Fruit fly (Drosophila melanogaster) whole organism, embryonic: ENCODE data around the gene CG6325.

Experiments used
- CG10209 ChIP-seq: fragments of 200-800 bp; sonication (Bioruptor generic); optimal IDR thresholded peaks from 3 replicates; lab custom pipeline; 2017; ENCODE audit warnings: missing biosample characterization, mild to moderate bottlenecking, missing genetic modification characterization, missing genetic modification reagents
- CG10267 ChIP-seq: fragments of 200-800 bp; sonication (Bioruptor generic); optimal IDR thresholded peaks from 2 replicates; lab custom pipeline; 2018; ENCODE audit warnings: missing biosample characterization, mild to moderate bottlenecking, missing genetic modification characterization, moderate library complexity
- CG10274 ChIP-seq: fragments of 200-800 bp; sonication (Bioruptor generic); optimal IDR thresholded peaks from 3 replicates; lab custom pipeline; 2017; ENCODE audit warnings: missing biosample characterization, mild to moderate bottlenecking, missing genetic modification characterization
- CG10654 ChIP-seq: fragments of 200-800 bp; sonication (Bioruptor generic); optimal IDR thresholded peaks from 2 replicates; lab custom pipeline; 2016; ENCODE audit warnings: missing biosample characterization, missing genetic modification characterization
- CG11504 ChIP-seq: fragments of 200-800 bp; sonication (Bioruptor generic); optimal IDR thresholded peaks from 3 replicates; lab custom pipeline; 2019; ENCODE audit warnings: missing biosample characterization, mild to moderate bottlenecking, missing genetic modification characterization, moderate library complexity
- CG13624 ChIP-seq: fragments of 200-800 bp; sonication (Bioruptor generic); optimal IDR thresholded peaks from 2 replicates; lab custom pipeline; 2016; ENCODE audit warnings: missing biosample characterization, missing genetic modification characterization
- CG15269 ChIP-seq: fragments of 200-800 bp; sonication (Bioruptor generic); optimal IDR thresholded peaks from 2 replicates; lab custom pipeline; 2018; ENCODE audit warnings: missing biosample characterization, mild to moderate bottlenecking, missing genetic modification characterization, moderate library complexity
- CG1647 ChIP-seq: fragments of 200-800 bp; sonication (Bioruptor generic); optimal IDR thresholded peaks from 3 replicates; lab custom pipeline; 2016; ENCODE audit warnings: missing biosample characterization, missing genetic modification characterization
- CG16863 ChIP-seq: fragments of 200-800 bp; sonication (Bioruptor generic); optimal IDR thresholded peaks from 3 replicates; lab custom pipeline; 2016; ENCODE audit warnings: missing biosample characterization, missing genetic modification characterization
- CG2202 ChIP-seq: fragments of 200-800 bp; sonication (Bioruptor generic); optimal IDR thresholded peaks from 2 replicates; lab custom pipeline; 2018; ENCODE audit warnings: missing biosample characterization, mild to moderate bottlenecking, missing genetic modification characterization
- CG30020 ChIP-seq: fragments of 200-800 bp; optimal IDR thresholded peaks from 2 replicates; lab custom pipeline; 2019; ENCODE audit warnings: missing biosample characterization, mild to moderate bottlenecking, missing genetic modification characterization, moderate library complexity
- CG30431 ChIP-seq: fragments of 200-800 bp; sonication (Bioruptor generic); optimal IDR thresholded peaks from 2 replicates; lab custom pipeline; 2017; ENCODE audit warnings: missing biosample characterization, missing genetic modification characterization
- CG3163 ChIP-seq: fragments of 200-800 bp; sonication (Bioruptor generic); optimal IDR thresholded peaks from 3 replicates; lab custom pipeline; 2016; ENCODE audit warnings: missing biosample characterization, missing genetic modification characterization
- CG3726 ChIP-seq: fragments of 200-800 bp; sonication (Bioruptor generic); IDR thresholded peaks from 3 replicates; pipeline ENCODE4, ENCODE4 v1.3.6; 2022; ENCODE audit warnings: missing biosample characterization, missing genetic modification characterization
- CG4360 ChIP-seq: fragments of 200-800 bp; sonication (Bioruptor generic); IDR thresholded peaks from 2 replicates; pipeline ENCODE4 v1.3.6; 2022; ENCODE audit warnings: missing biosample characterization, missing genetic modification characterization
- CG4730 ChIP-seq: fragments of 200-800 bp; sonication (Bioruptor generic); IDR thresholded peaks from 2 replicates; pipeline ENCODE4 v1.3.6; 2022; ENCODE audit warnings: missing biosample characterization, missing genetic modification characterization
- CG6654 ChIP-seq: fragments of 200-800 bp; sonication (Bioruptor generic); optimal IDR thresholded peaks from 2 replicates; lab custom pipeline; 2017; ENCODE audit warnings: missing biosample characterization, mild to moderate bottlenecking, missing genetic modification characterization
- CG6689 ChIP-seq: fragments of 200-800 bp; sonication (Bioruptor generic); IDR thresholded peaks from 2 replicates; pipeline ENCODE4 v1.3.6; 2022; ENCODE audit warnings: missing biosample characterization, missing genetic modification characterization
- CG7839 ChIP-seq: fragments of 200-800 bp; sonication (Bioruptor generic); optimal IDR thresholded peaks from 3 replicates; lab custom pipeline; 2018; ENCODE audit warnings: missing biosample characterization, mild to moderate bottlenecking, missing genetic modification characterization, moderate library complexity
- Dbx ChIP-seq: fragments of 200-800 bp; sonication (Bioruptor generic); IDR thresholded peaks from 3 replicates; pipeline ENCODE4 v1.3.6; 2022; ENCODE audit warnings: missing biosample characterization, missing genetic modification characterization
- Doc3 ChIP-seq: fragments of 200-800 bp; sonication (Bioruptor generic); IDR thresholded peaks from 3 replicates; pipeline ENCODE4 v1.3.6; 2022; ENCODE audit warnings: missing biosample characterization, missing genetic modification characterization; ENCODE audit not compliant: partially characterized antibody
- Dp ChIP-seq: fragments of 200-800 bp; sonication (Bioruptor generic); optimal IDR thresholded peaks from 2 replicates; lab custom pipeline; 2018; ENCODE audit warnings: missing biosample characterization, mild to moderate bottlenecking, missing genetic modification characterization, moderate library complexity
- Gug ChIP-seq: fragments of 200-800 bp; sonication (Bioruptor generic); IDR thresholded peaks from 4 replicates; pipeline ENCODE4 v1.3.6; 2022; ENCODE audit warnings: missing biosample characterization, missing genetic modification characterization
- HLH4C ChIP-seq: fragments of 200-800 bp; sonication (Bioruptor generic); IDR thresholded peaks from 3 replicates; pipeline ENCODE4 v1.3.6; 2022; ENCODE audit warnings: missing biosample characterization, missing genetic modification characterization; ENCODE audit not compliant: partially characterized antibody
- NC2β ChIP-seq: fragments of 200-800 bp; sonication (Bioruptor generic); optimal IDR thresholded peaks from 2 replicates; lab custom pipeline; 2016; ENCODE audit warnings: missing biosample characterization, missing genetic modification characterization
- Nf-YA ChIP-seq: fragments of 200-800 bp; sonication (Bioruptor generic); IDR thresholded peaks from 2 replicates; pipeline ENCODE4 v1.3.6; 2022; ENCODE audit warnings: missing biosample characterization, missing genetic modification characterization
- Oli ChIP-seq: fragments of 200-800 bp; sonication (Bioruptor generic); optimal IDR thresholded peaks from 2 replicates; lab custom pipeline; 2018; ENCODE audit warnings: missing biosample characterization, mild to moderate bottlenecking, missing genetic modification characterization, moderate library complexity
- Ptx1 ChIP-seq: fragments of 200-800 bp; sonication (Bioruptor generic); IDR thresholded peaks from 2 replicates; pipeline ENCODE4 v1.3.6; 2022; ENCODE audit warnings: missing biosample characterization, missing genetic modification characterization
- Usf ChIP-seq: fragments of 200-800 bp; sonication (Bioruptor generic); optimal IDR thresholded peaks from 2 replicates; lab custom pipeline; 2017; ENCODE audit warnings: missing genotype, missing biosample characterization, missing genetic modification characterization
- Xrp1 ChIP-seq: fragments of 200-800 bp; sonication (Bioruptor generic); IDR thresholded peaks from 2 replicates; pipeline ENCODE4 v1.3.6; 2022; ENCODE audit warnings: missing biosample characterization, missing genetic modification characterization
- cg ChIP-seq: fragments of 200-800 bp; sonication (Bioruptor generic); optimal IDR thresholded peaks from 3 replicates; lab custom pipeline; 2019; ENCODE audit warnings: missing biosample characterization, mild to moderate bottlenecking, missing genetic modification characterization, moderate library complexity
- chif ChIP-seq, 2 experiments: fragments of 200-800 bp; sonication (Bioruptor generic); optimal IDR thresholded peaks; 3 replicates each; lab custom pipeline; 2016; ENCODE audit warnings: missing biosample characterization in 2 of 2, missing genetic modification characterization in 2 of 2
- disco-r ChIP-seq: fragments of 200-800 bp; sonication (Bioruptor generic); optimal IDR thresholded peaks from 2 replicates; lab custom pipeline; 2016; ENCODE audit warnings: missing biosample characterization, missing genetic modification characterization
- ems ChIP-seq: fragments of 200-800 bp; sonication (Bioruptor generic); optimal IDR thresholded peaks from 3 replicates; lab custom pipeline; 2016; ENCODE audit warnings: missing biosample characterization, missing genetic modification characterization
- gcm ChIP-seq: fragments of 200-800 bp; sonication (Bioruptor generic); optimal IDR thresholded peaks from 2 replicates; lab custom pipeline; 2019; ENCODE audit warnings: missing biosample characterization, mild to moderate bottlenecking, missing genetic modification characterization, moderate library complexity
- hkb ChIP-seq, 2 experiments: fragments of 200-800 bp in 1 of 2; fragments of >200 bp in 1 of 2; sonication (Bioruptor generic) in 1 of 2; IDR thresholded peaks in 1 of 2; optimal IDR thresholded peaks in 1 of 2; 2 replicates each; pipeline versions ENCODE4 v1.3.6 to Lab custom; 2017 to 2022; ENCODE audit warnings: missing biosample characterization in 1 of 2, missing genetic modification characterization in 1 of 2
- insv ChIP-seq, 2 experiments: fragments of 200-800 bp; sonication (Bioruptor generic); optimal IDR thresholded peaks; 3 replicates each; lab custom pipeline; 2016 to 2018; ENCODE audit warnings: missing biosample characterization in 2 of 2, missing genetic modification characterization in 2 of 2
- jing ChIP-seq: fragments of 200-800 bp; sonication (Bioruptor generic); optimal IDR thresholded peaks from 2 replicates; lab custom pipeline; 2018; ENCODE audit warnings: missing biosample characterization, mild to moderate bottlenecking, missing genetic modification characterization
- kni ChIP-seq: fragments of 200-800 bp; sonication (Bioruptor generic); optimal IDR thresholded peaks from 3 replicates; lab custom pipeline; 2017; ENCODE audit warnings: mild to moderate bottlenecking, missing biosample characterization, missing genetic modification reagents, missing genetic modification characterization
- nerfin-2 ChIP-seq: fragments of 200-800 bp; sonication (Bioruptor generic); IDR thresholded peaks from 2 replicates; pipeline ENCODE4 v1.3.6; 2022; ENCODE audit warnings: missing biosample characterization, missing genetic modification characterization; ENCODE audit not compliant: partially characterized antibody
- nom ChIP-seq: fragments of 200-800 bp; sonication (Bioruptor generic); optimal IDR thresholded peaks from 2 replicates; lab custom pipeline; 2017; ENCODE audit warnings: missing biosample characterization, missing genetic modification characterization, mild to moderate bottlenecking, moderate library complexity, missing genetic modification reagents
- pros ChIP-seq: fragments of 200-800 bp; sonication (Bioruptor generic); optimal IDR thresholded peaks from 3 replicates; lab custom pipeline; 2019; ENCODE audit warnings: missing biosample characterization, mild to moderate bottlenecking, missing genetic modification characterization, moderate library complexity
- ro ChIP-seq: fragments of 200-800 bp; sonication (Bioruptor generic); IDR thresholded peaks from 2 replicates; pipeline ENCODE4 v1.3.6; 2022; ENCODE audit warnings: missing biosample characterization, missing genetic modification characterization
- run ChIP-seq: fragments of 200-800 bp; sonication (Bioruptor generic); optimal IDR thresholded peaks from 3 replicates; lab custom pipeline; 2018; ENCODE audit warnings: missing biosample characterization, mild to moderate bottlenecking, missing genetic modification characterization
- sens-2 ChIP-seq: fragments of 200-800 bp; sonication (Bioruptor generic); IDR thresholded peaks from 2 replicates; pipeline ENCODE4 v1.3.6; 2022; ENCODE audit warnings: missing biosample characterization, missing genetic modification characterization
- sna ChIP-seq: fragments of 200-800 bp; sonication (Bioruptor generic); IDR thresholded peaks from 2 replicates; pipeline ENCODE4 v1.3.6; 2022; ENCODE audit warnings: missing biosample characterization, missing genetic modification characterization; ENCODE audit not compliant: partially characterized antibody
- sqz ChIP-seq: fragments of 200-800 bp; sonication (Bioruptor generic); optimal IDR thresholded peaks from 3 replicates; lab custom pipeline; 2018; ENCODE audit warnings: missing biosample characterization, mild to moderate bottlenecking, missing genetic modification characterization
- wdn ChIP-seq: fragments of 200-800 bp; sonication (Bioruptor generic); IDR thresholded peaks from 2 replicates; pipeline ENCODE4 v1.3.6; 2022; ENCODE audit warnings: missing biosample characterization, missing genetic modification characterization

CG6325 gene

DNA sequence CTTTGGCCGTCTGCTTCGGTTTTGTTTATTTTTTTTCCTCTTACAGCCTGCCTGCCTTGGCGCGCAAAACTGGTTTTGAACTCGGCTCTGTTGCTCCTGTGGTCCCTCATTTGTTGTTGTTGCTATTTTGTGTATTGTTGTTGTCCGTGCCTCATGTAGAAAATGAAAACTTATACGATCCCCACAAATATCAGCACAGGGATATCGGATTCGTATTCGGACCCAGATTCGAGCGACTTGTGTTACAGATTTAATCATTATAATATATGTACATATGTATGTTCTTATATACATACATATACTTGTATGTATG lies 49.8 kb downstream of the CG6325 start (continued):
- TF ChIP-seq wdn (GFP tag; lab: Robert Waterston, UW) = no peak
- peak; percentile 43 for TF ChIP-seq kni (GFP tag; lab: Kevin White, UChicago)
- TF ChIP-seq CG6654 = no peak
- no peak for TF ChIP-seq CG30431 (GFP tag; lab: Kevin White, UChicago)
- TF ChIP-seq Xrp1 (GFP tag; lab: Robert Waterston, UW) = no peak
- peak; percentile 15 for TF ChIP-seq nom (GFP tag; lab: Kevin White, UChicago)
- peak; percentile 52 for TF ChIP-seq cg (GFP tag; lab: Kevin White, UChicago)
- TF ChIP-seq insv (GFP tag; optimal IDR thresholded peaks at IDR 0.05; lab: Kevin White, UChicago) = peak in 1 of 2 experiments; percentile 34
- TF ChIP-seq CG1647 (GFP tag; lab: Kevin White, UChicago) = no peak
- no peak for TF ChIP-seq CG10274 (GFP tag; lab: Kevin White, UChicago)
- TF ChIP-seq CG4730 (GFP tag; lab: Robert Waterston, UW) = no peak
- no peak for TF ChIP-seq HLH4C
- TF ChIP-seq CG10267 (tag; lab: Kevin White, UChicago) = no peak
- TF ChIP-seq CG4360 = peak; percentile 99
- TF ChIP-seq CG10654 (GFP tag; lab: Kevin White, UChicago) = no peak
- peak; percentile 47 for TF ChIP-seq sqz (GFP tag; lab: Kevin White, UChicago)
- TF ChIP-seq jing (GFP tag; lab: Kevin White, UChicago) = no peak
- TF ChIP-seq CG11504 (tag; lab: Kevin White, UChicago) = peak; percentile 90
- no peak for TF ChIP-seq sna
- TF ChIP-seq Dp (GFP tag; lab: Kevin White, UChicago) = peak; percentile 5

- TF ChIP-seq Oli (tag; lab: Kevin White, UChicago) = peak; percentile 80
- peak; percentile 84 for TF ChIP-seq CG7839 (tag; lab: Kevin White, UChicago)
- peak; percentile 79 for TF ChIP-seq CG15269
- peak; percentile 79 for TF ChIP-seq NC2β (GFP tag; lab: Kevin White, UChicago)
- TF ChIP-seq run (tag; lab: Kevin White, UChicago) = peak; percentile 67
- TF ChIP-seq CG2202 (tag; lab: Kevin White, UChicago) = peak; percentile 51
- TF ChIP-seq ems (GFP tag; lab: Kevin White, UChicago) = peak; percentile 77
- no peak for TF ChIP-seq nerfin-2 (GFP tag; lab: Robert Waterston, UW)
- no peak for TF ChIP-seq sens-2
- TF ChIP-seq chif (GFP tag; optimal IDR thresholded peaks at IDR 0.05; lab: Kevin White, UChicago) = peak; percentile 59 to 74
- peak; percentile 58 for TF ChIP-seq CG3163 (GFP tag; lab: Kevin White, UChicago)
- no peak for TF ChIP-seq ro
- peak; percentile 76 for TF ChIP-seq disco-r (GFP tag; lab: Kevin White, UChicago)
- TF ChIP-seq CG10209 (GFP tag; lab: Kevin White, UChicago) = peak; percentile 82
- TF ChIP-seq HLH4C = no peak
- TF ChIP-seq Doc3 (GFP tag; lab: Robert Waterston, UW) = no peak
- TF ChIP-seq CG3726 (GFP tag; lab: Robert Waterston, UW) = no peak
- TF ChIP-seq Nf-YA (GFP tag; lab: Robert Waterston, UW) = no peak
- peak; percentile 82 for TF ChIP-seq CG16863 (GFP tag; lab: Kevin White, UChicago)
- TF ChIP-seq Usf = peak; percentile 59
- peak; percentile 76 for TF ChIP-seq gcm (GFP tag; lab: Kevin White, UChicago)
- TF ChIP-seq hkb (optimal IDR thresholded peaks at IDR 0.05; lab: Kevin White, UChicago) = no peak
- no peak for TF ChIP-seq hkb (GFP tag; IDR thresholded peaks at IDR 0.05; lab: Robert Waterston, UW)
- no peak for TF ChIP-seq Ptx1 (GFP tag; lab: Robert Waterston, UW)
- TF ChIP-seq pros = no peak
- TF ChIP-seq wdn (GFP tag; lab: Robert Waterston, UW) = no peak
- TF ChIP-seq CG30020 (tag; lab: Kevin White, UChicago) = peak; percentile 25
- no peak for TF ChIP-seq CG6689
- no peak for TF ChIP-seq Dbx (GFP tag; lab: Robert Waterston, UW)
- TF ChIP-seq Gug (GFP tag; lab: Robert Waterston, UW) = peak; percentile 45; the same call in 3 of the 4 replicates
- peak; percentile 70 for TF ChIP-seq CG13624
Observed at dm6 chr3R:10356563-10357363, 50.3 kb downstream of the CG6325 start.
